Worm (Caenorhabditis elegans) whole organism, L3 larva: ENCODE data around the gene nhr-243.

Experiments
- ZK546.5 ChIP-seq: sonication (generic microtip); optimal IDR thresholded peaks from 2 replicates; lab custom pipeline; 2017; ENCODE audit warnings: missing biosample characterization, missing genetic modification characterization
- ama-1 ChIP-seq: fragments of 150-350 bp; optimal IDR thresholded peaks from 2 replicates; lab custom pipeline; 2018
- ceh-16 ChIP-seq: sonication (generic microtip); optimal IDR thresholded peaks from 2 replicates; lab custom pipeline; 2017; ENCODE audit warnings: missing biosample characterization, missing genetic modification characterization
- ceh-28 ChIP-seq: fragments of 150-350 bp; optimal IDR thresholded peaks from 2 replicates; lab custom pipeline; 2014; ENCODE audit warnings: missing biosample characterization, missing genetic modification reagents, missing genetic modification characterization
- ceh-82 ChIP-seq: fragments of 150-350 bp; optimal IDR thresholded peaks from 2 replicates; lab custom pipeline; 2014; ENCODE audit warnings: missing biosample characterization, missing genetic modification characterization
- ceh-9 ChIP-seq: sonication (generic microtip); optimal IDR thresholded peaks from 2 replicates; lab custom pipeline; 2018; ENCODE audit warnings: missing biosample characterization, missing genetic modification characterization
- daf-12 ChIP-seq: fragments of 150-350 bp; optimal IDR thresholded peaks from 2 replicates; lab custom pipeline; 2014; ENCODE audit warnings: missing biosample characterization, missing genetic modification reagents, missing genetic modification characterization
- egl-27 ChIP-seq: sonication (generic microtip); optimal IDR thresholded peaks from 4 replicates; lab custom pipeline; 2017; ENCODE audit warnings: missing biosample characterization, missing genetic modification reagents, missing genetic modification characterization
- egl-5 ChIP-seq: fragments of 150-350 bp; optimal IDR thresholded peaks from 2 replicates; lab custom pipeline; 2017; ENCODE audit warnings: missing biosample characterization, missing genetic modification reagents, missing genetic modification characterization, inconsistent platforms
- elt-1 ChIP-seq: fragments of 150-350 bp; optimal IDR thresholded peaks from 2 replicates; lab custom pipeline; 2014; ENCODE audit warnings: missing biosample characterization, missing genetic modification characterization
- elt-2 ChIP-seq: sonication (generic microtip); optimal IDR thresholded peaks from 2 replicates; lab custom pipeline; 2016; ENCODE audit warnings: missing genetic modification reagents, mild to moderate bottlenecking, missing genetic modification characterization, missing compliant biosample characterization
- elt-3 ChIP-seq, 3 experiments: fragments of 150-350 bp in 1 of 3; sonication (generic microtip) in 2 of 3; optimal IDR thresholded peaks; 2 replicates in 2 of 3; 4 replicates in 1 of 3; lab custom pipeline; 2014 to 2017; ENCODE audit warnings: missing biosample characterization in 3 of 3, missing genetic modification characterization in 3 of 3
- hmg-11 ChIP-seq: sonication (generic microtip); optimal IDR thresholded peaks from 2 replicates; lab custom pipeline; 2016; ENCODE audit warnings: missing genetic modification characterization, missing compliant biosample characterization
- jun-1 ChIP-seq: fragments of 150-350 bp; optimal IDR thresholded peaks from 2 replicates; lab custom pipeline; 2014; ENCODE audit warnings: missing biosample characterization, missing genetic modification reagents, missing genetic modification characterization
- lin-15B ChIP-seq: fragments of 150-350 bp; optimal IDR thresholded peaks from 2 replicates; lab custom pipeline; 2014; ENCODE audit warnings: missing biosample characterization, missing genetic modification characterization
- lin-39 ChIP-seq: fragments of 150-350 bp; optimal IDR thresholded peaks from 2 replicates; lab custom pipeline; 2018; ENCODE audit warnings: missing biosample characterization, missing genetic modification reagents, missing genetic modification characterization
- lsy-12 ChIP-seq: sonication (generic microtip); optimal IDR thresholded peaks from 2 replicates; lab custom pipeline; 2016; ENCODE audit warnings: mild to moderate bottlenecking, missing genetic modification characterization, missing compliant biosample characterization
- mml-1 ChIP-seq: fragments of 150-350 bp; sonication (generic microtip); optimal IDR thresholded peaks from 3 replicates; lab custom pipeline; 2014; ENCODE audit warnings: missing biosample characterization, missing genetic modification characterization
- nfya-1 ChIP-seq: sonication (generic microtip); optimal IDR thresholded peaks from 2 replicates; lab custom pipeline; 2017; ENCODE audit warnings: missing genetic modification characterization, mild to moderate bottlenecking, missing compliant biosample characterization, antibody characterized with exemption, moderate library complexity; ENCODE audit not compliant: insufficient read depth
- nhr-11 ChIP-seq: fragments of 150-350 bp; optimal IDR thresholded peaks from 2 replicates; lab custom pipeline; 2014; ENCODE audit warnings: missing biosample characterization, missing genetic modification characterization
- nhr-23 ChIP-seq: fragments of 150-350 bp; optimal IDR thresholded peaks from 2 replicates; lab custom pipeline; 2014; ENCODE audit warnings: missing biosample characterization, missing genetic modification reagents, missing genetic modification characterization
- nhr-237 ChIP-seq: fragments of 150-350 bp; optimal IDR thresholded peaks from 2 replicates; lab custom pipeline; 2014; ENCODE audit warnings: missing biosample characterization, missing genetic modification characterization
- nhr-25 ChIP-seq: sonication (generic microtip); optimal IDR thresholded peaks from 2 replicates; lab custom pipeline; 2017; ENCODE audit warnings: missing biosample characterization, missing genetic modification characterization
- nhr-28 ChIP-seq: fragments of 150-350 bp; optimal IDR thresholded peaks from 2 replicates; lab custom pipeline; 2014; ENCODE audit warnings: missing biosample characterization, missing genetic modification characterization
- nhr-43 ChIP-seq: sonication (generic microtip); optimal IDR thresholded peaks from 2 replicates; lab custom pipeline; 2016; ENCODE audit warnings: mild to moderate bottlenecking, missing genetic modification characterization, missing compliant biosample characterization; ENCODE audit not compliant: poor library complexity, severe bottlenecking
- nhr-67 ChIP-seq: fragments of 150-350 bp; optimal IDR thresholded peaks from 2 replicates; lab custom pipeline; 2014; ENCODE audit warnings: missing biosample characterization, missing genetic modification characterization
- nhr-76 ChIP-seq: fragments of 150-350 bp; sonication (generic microtip); optimal IDR thresholded peaks from 5 replicates; lab custom pipeline; 2014; ENCODE audit warnings: missing biosample characterization, missing genetic modification characterization
- pha-4 ChIP-seq: fragments of 150-350 bp; optimal IDR thresholded peaks from 2 replicates; lab custom pipeline; 2014; ENCODE audit warnings: missing biosample characterization, missing genetic modification reagents, missing genetic modification characterization
- pqm-1 ChIP-seq: fragments of 150-350 bp; optimal IDR thresholded peaks from 2 replicates; lab custom pipeline; 2017; ENCODE audit warnings: missing biosample characterization, missing genetic modification characterization, inconsistent platforms
- sea-2 ChIP-seq: fragments of 150-350 bp; sonication (generic microtip); optimal IDR thresholded peaks from 4 replicates; lab custom pipeline; 2014; ENCODE audit warnings: missing biosample characterization, missing genetic modification reagents, missing genetic modification characterization
- skn-1 ChIP-seq: fragments of 150-350 bp; optimal IDR thresholded peaks from 2 replicates; lab custom pipeline; 2014; ENCODE audit warnings: missing biosample characterization, missing genetic modification characterization
- snpc-4 ChIP-seq: fragments of 150-350 bp; optimal IDR thresholded peaks from 2 replicates; lab custom pipeline; 2014; ENCODE audit warnings: missing biosample characterization, missing genetic modification characterization
- tbx-2 ChIP-seq: sonication (generic microtip); optimal IDR thresholded peaks from 2 replicates; lab custom pipeline; 2016; ENCODE audit warnings: mild to moderate bottlenecking, missing genetic modification characterization, missing compliant biosample characterization
- unc-39 ChIP-seq: sonication (generic microtip); optimal IDR thresholded peaks from 4 replicates; lab custom pipeline; 2017; ENCODE audit warnings: missing biosample characterization, missing genetic modification characterization
- unc-62 ChIP-seq: fragments of 150-350 bp; sonication (generic microtip); optimal IDR thresholded peaks from 4 replicates; lab custom pipeline; 2014; ENCODE audit warnings: missing biosample characterization, missing genetic modification reagents, missing genetic modification characterization
- ztf-4 ChIP-seq: fragments of 150-350 bp; optimal IDR thresholded peaks from 2 replicates; lab custom pipeline; 2014; ENCODE audit warnings: missing biosample characterization, missing genetic modification characterization

The nhr-243 gene

ce11 chrV:18873833-18874232, 26.5 kb downstream of the nhr-243 start, which contains the start of gene ceh-51:
Gene ceh-51, plus strand, starts transcription at chrV:18874133.
- TF ChIP-seq elt-1 (tag; lab: Kevin White, UChicago): no peak
- TF ChIP-seq ceh-16 (tag; lab: Kevin White, UChicago): no peak
- no peak for TF ChIP-seq nhr-237 (tag; lab: Kevin White, UChicago)
- no peak for TF ChIP-seq nhr-43 (tag; lab: Kevin White, UChicago)
- TF ChIP-seq unc-39: no peak
- no peak for TF ChIP-seq ama-1
- no peak for TF ChIP-seq elt-3 (tag; optimal IDR thresholded peaks at IDR 0.05; lab: Kevin White, UChicago)

ce11 chrV:18870955-18871354, 29.4 kb downstream of the nhr-243 start:
- no peak for TF ChIP-seq nhr-11
- TF ChIP-seq pqm-1: peak; percentile 2
- peak; percentile 76 for TF ChIP-seq elt-2 (tag; lab: Kevin White, UChicago)
- TF ChIP-seq nhr-25 (tag; lab: Kevin White, UChicago): no peak

- TF ChIP-seq unc-62 (GFP tag; lab: Kevin White, UChicago) (no peak), nfya-1 (tag; lab: Kevin White, UChicago) (peak; percentile 21), snpc-4 (tag; lab: Kevin White, UChicago) (peak; percentile 49), pha-4 (tag; lab: Kevin White, UChicago) (peak; percentile 50), lsy-12 (tag; lab: Kevin White, UChicago) (no peak), hmg-11 (peak; percentile 61), elt-2 (tag; lab: Kevin White, UChicago) (peak; percentile 41), ztf-4 (tag; lab: Kevin White, UChicago) (no peak), ceh-28 (tag; lab: Kevin White, UChicago) (no peak), elt-1 (tag; lab: Kevin White, UChicago) (no peak), lin-39 (peak; percentile 35), egl-5 (peak; percentile 92)
- TF ChIP-seq, all 47 proteins: peak for 7
Measured at ce11 chrV:18868517-18868916, 31.8 kb downstream of the nhr-243 start.

ce11 chrV:18859121-18859520, 41.2 kb downstream of the nhr-243 start, which contains the start of gene wars-1:
Gene wars-1, minus strand, starts transcription at chrV:18859221.
- TF ChIP-seq elt-1 (tag; lab: Kevin White, UChicago): no peak
- TF ChIP-seq tbx-2 (tag; lab: Kevin White, UChicago): no peak

- TF ChIP-seq ztf-4 (tag; lab: Kevin White, UChicago) (no peak), lin-15B (tag; lab: Kevin White, UChicago) (no peak), elt-2 (tag; lab: Kevin White, UChicago) (peak; percentile 18), skn-1 (tag; lab: Kevin White, UChicago) (peak; percentile 82)
Measured at ce11 chrV:18854788-18855187, 45.5 kb downstream of the nhr-243 start.

- TF ChIP-seq unc-39: no peak
- no peak for TF ChIP-seq nhr-28 (tag; lab: Kevin White, UChicago)
- TF ChIP-seq nhr-67: no peak
- TF ChIP-seq daf-12 (tag; lab: Kevin White, UChicago): no peak
- TF ChIP-seq sea-2: no peak
- no peak for TF ChIP-seq nhr-43 (tag; lab: Kevin White, UChicago)
- TF ChIP-seq lin-15B (tag; lab: Kevin White, UChicago): no peak
- no peak for TF ChIP-seq skn-1 (tag; lab: Kevin White, UChicago)
- no peak for TF ChIP-seq ceh-16 (tag; lab: Kevin White, UChicago)
- TF ChIP-seq ZK546.5 (tag; lab: Kevin White, UChicago): no peak
Measured at ce11 chrV:18848578-18848977, 51.8 kb downstream of the nhr-243 start.

- TF ChIP-seq ceh-82 (tag; lab: Kevin White, UChicago) (no peak), ceh-9 (tag; lab: Kevin White, UChicago) (no peak), nhr-23 (tag; lab: Kevin White, UChicago) (no peak), jun-1 (tag; lab: Kevin White, UChicago) (no peak), skn-1 (tag; lab: Kevin White, UChicago) (no peak), nfya-1 (tag; lab: Kevin White, UChicago) (no peak), snpc-4 (tag; lab: Kevin White, UChicago) (no peak), mml-1 (tag; lab: Kevin White, UChicago) (no peak), elt-3 (tag; optimal IDR thresholded peaks at IDR 0.05; lab: Kevin White, UChicago) (no peak), hmg-11 (no peak), pha-4 (tag; lab: Kevin White, UChicago) (no peak), nhr-11 (no peak), egl-27 (no peak), nhr-76 (tag; lab: Kevin White, UChicago) (no peak), tbx-2 (tag; lab: Kevin White, UChicago) (no peak), ceh-28 (tag; lab: Kevin White, UChicago) (no peak)
Measured at ce11 chrV:18846480-18846879, 53.9 kb downstream of the nhr-243 start, which contains the start of gene nhr-230. Gene nhr-230, plus strand, starts transcription at chrV:18846780.
